Worm (Caenorhabditis elegans): ENCODE results near the gene C52E2.3.
"Not testable (repeated sequence)": the region's sequence is repeated elsewhere in the genome, so short reads cannot be mapped to it uniquely, and the experiment has no call there.

Gene C52E2.3

ce11 chrII:1851716-1852115 is 672 bp downstream of the C52E2.3 start:
- TF ChIP-seq sea-1 (GFP tag; conservative IDR thresholded peaks at IDR 0.05) (no peak), ets-7 (tag; optimal IDR thresholded peaks at IDR 0.05) (no peak), scrt-1 (GFP tag; IDR thresholded peaks at IDR 0.05) (no peak), hnd-1 (tag; optimal IDR thresholded peaks at IDR 0.05) (no peak), tra-4 (tag; optimal IDR thresholded peaks at IDR 0.05) (no peak), ama-1 (optimal IDR thresholded peaks at IDR 0.05) (no peak), ceh-13 (GFP tag; optimal IDR thresholded peaks at IDR 0.05) (no peak), ceh-36 (tag; optimal IDR thresholded peaks at IDR 0.05) (no peak), hmbx-1 (tag; optimal IDR thresholded peaks at IDR 0.05) (no peak), aly-1 (tag; optimal IDR thresholded peaks at IDR 0.05) (no peak)

- TF ChIP-seq ama-1 (optimal IDR thresholded peaks at IDR 0.05) (no peak), scrt-1 (GFP tag; IDR thresholded peaks at IDR 0.05) (no peak), pes-1 (GFP tag; IDR thresholded peaks at IDR 0.05) (no peak), F13C5.2 (tag; optimal IDR thresholded peaks at IDR 0.05) (no peak), ets-7 (tag; optimal IDR thresholded peaks at IDR 0.05) (no peak), hnd-1 (tag; optimal IDR thresholded peaks at IDR 0.05) (no peak), sea-1 (GFP tag; conservative IDR thresholded peaks at IDR 0.05) (no peak)
Measured at ce11 chrII:1852503-1852902, 1.5 kb downstream of the C52E2.3 start, which contains the start of gene C52E2.2. TSS of gene C52E2.2 (plus strand) at chrII:1852803.

ce11 chrII:1854094-1854493 is 3.0 kb downstream of the C52E2.3 start, which contains the start of gene fbxb-95:
TSS of gene fbxb-95 (plus strand) at chrII:1854394.
- not testable (repeated sequence) for TF ChIP-seq ceh-13 (GFP tag; optimal IDR thresholded peaks at IDR 0.05); B0310.2 (tag; optimal IDR thresholded peaks at IDR 0.05); sea-1 (GFP tag; conservative IDR thresholded peaks at IDR 0.05)

ce11 chrII:1861285-1861793 is 10.3 kb downstream of the C52E2.3 start, which contains the start of gene C16C4.18:
TSS of gene C16C4.18 (minus strand) at chrII:1861335.
- TF ChIP-seq hnd-1 (tag; optimal IDR thresholded peaks at IDR 0.05); scrt-1 (GFP tag; IDR thresholded peaks at IDR 0.05); F13C5.2 (tag; optimal IDR thresholded peaks at IDR 0.05): not testable (repeated sequence)

- not testable (repeated sequence) for TF ChIP-seq scrt-1 (GFP tag; IDR thresholded peaks at IDR 0.05); hnd-1 (tag; optimal IDR thresholded peaks at IDR 0.05); flt-1 (GFP tag; IDR thresholded peaks at IDR 0.05)
Measured at ce11 chrII:1862334-1862733, 11.3 kb downstream of the C52E2.3 start, which contains the start of gene fbxb-98. TSS of gene fbxb-98 (plus strand) at chrII:1862634.

- TF ChIP-seq ets-7 (tag; optimal IDR thresholded peaks at IDR 0.05) (no peak), ceh-13 (GFP tag; optimal IDR thresholded peaks at IDR 0.05) (no peak), tbx-37 (GFP tag; conservative IDR thresholded peaks at IDR 0.05) (no peak), tra-4 (tag; optimal IDR thresholded peaks at IDR 0.05) (no peak), sea-1 (GFP tag; conservative IDR thresholded peaks at IDR 0.05) (no peak), aly-1 (tag; optimal IDR thresholded peaks at IDR 0.05) (no peak), hmbx-1 (tag; optimal IDR thresholded peaks at IDR 0.05) (no peak), flt-1 (GFP tag; IDR thresholded peaks at IDR 0.05) (no peak), ceh-36 (tag; optimal IDR thresholded peaks at IDR 0.05) (no peak), hmg-4 (GFP tag; optimal IDR thresholded peaks at IDR 0.05) (no peak), hnd-1 (tag; optimal IDR thresholded peaks at IDR 0.05) (no peak), ama-1 (optimal IDR thresholded peaks at IDR 0.05) (no peak), B0310.2 (tag; optimal IDR thresholded peaks at IDR 0.05) (no peak), F13C5.2 (tag; optimal IDR thresholded peaks at IDR 0.05) (no peak)
Measured at ce11 chrII:1864278-1864677, 13.2 kb downstream of the C52E2.3 start, which contains the start of gene C16C4.17. TSS of gene C16C4.17 (plus strand) at chrII:1864578.

- TF ChIP-seq hnd-1 (tag; optimal IDR thresholded peaks at IDR 0.05) = no peak
- TF ChIP-seq hmg-4 (GFP tag; optimal IDR thresholded peaks at IDR 0.05) = no peak
- TF ChIP-seq F13C5.2 (tag; optimal IDR thresholded peaks at IDR 0.05) = no peak
- no peak for TF ChIP-seq hmbx-1 (tag; optimal IDR thresholded peaks at IDR 0.05)
- no peak for TF ChIP-seq ama-1 (optimal IDR thresholded peaks at IDR 0.05)
- TF ChIP-seq ceh-36 (tag; optimal IDR thresholded peaks at IDR 0.05) = no peak
- TF ChIP-seq aly-1 (tag; optimal IDR thresholded peaks at IDR 0.05) = no peak
- no peak for TF ChIP-seq B0310.2 (tag; optimal IDR thresholded peaks at IDR 0.05)
- no peak for TF ChIP-seq scrt-1 (GFP tag; IDR thresholded peaks at IDR 0.05)
Measured at ce11 chrII:1865683-1866431, 14.8 kb downstream of the C52E2.3 start, which contains the start of gene math-15. TSS of gene math-15 (plus strand) at chrII:1866381.

ce11 chrII:1869120-1869519 is 18.1 kb downstream of the C52E2.3 start, which contains the start of gene math-14:
TSS of gene math-14 (plus strand) at chrII:1869420.
- no peak for TF ChIP-seq ceh-36 (tag; optimal IDR thresholded peaks at IDR 0.05)
- TF ChIP-seq hmg-4 (GFP tag; optimal IDR thresholded peaks at IDR 0.05) = no peak
- no peak for TF ChIP-seq F13C5.2 (tag; optimal IDR thresholded peaks at IDR 0.05)
- no peak for TF ChIP-seq tbx-11 (GFP tag; IDR thresholded peaks at IDR 0.05)
- TF ChIP-seq ets-7 (tag; optimal IDR thresholded peaks at IDR 0.05) = no peak
- TF ChIP-seq tbx-37 (GFP tag; conservative IDR thresholded peaks at IDR 0.05) = no peak
- TF ChIP-seq hmbx-1 (tag; optimal IDR thresholded peaks at IDR 0.05) = no peak
- no peak for TF ChIP-seq tra-4 (tag; optimal IDR thresholded peaks at IDR 0.05)
- TF ChIP-seq B0310.2 (tag; optimal IDR thresholded peaks at IDR 0.05) = no peak
- TF ChIP-seq aly-1 (tag; optimal IDR thresholded peaks at IDR 0.05) = no peak
- no peak for TF ChIP-seq sea-1 (GFP tag; conservative IDR thresholded peaks at IDR 0.05)
- no peak for TF ChIP-seq hnd-1 (tag; optimal IDR thresholded peaks at IDR 0.05)
- no peak for TF ChIP-seq flt-1 (GFP tag; IDR thresholded peaks at IDR 0.05)
- TF ChIP-seq ama-1 (optimal IDR thresholded peaks at IDR 0.05) = no peak
- TF ChIP-seq scrt-1 (GFP tag; IDR thresholded peaks at IDR 0.05) = no peak

All from whole organism, early embryonic.